Fruit fly (Drosophila melanogaster) whole organism, embryonic: ENCODE data around the gene RpS20.

Experiments
- BEAF-32 ChIP-seq: fragments of 200-800 bp; sonication (Bioruptor generic); optimal IDR thresholded peaks from 3 replicates; lab custom pipeline; 2017; ENCODE audit warnings: missing biosample characterization, missing genetic modification characterization, mild to moderate bottlenecking, moderate library complexity, missing genetic modification reagents
- Bgb ChIP-seq: fragments of 200-800 bp; sonication (Bioruptor generic); IDR thresholded peaks from 2 replicates; pipeline ENCODE4 v1.3.6; 2022; ENCODE audit warnings: missing biosample characterization, missing genetic modification characterization; ENCODE audit not compliant: partially characterized antibody
- CG10209 ChIP-seq: fragments of 200-800 bp; sonication (Bioruptor generic); optimal IDR thresholded peaks from 3 replicates; lab custom pipeline; 2017; ENCODE audit warnings: missing biosample characterization, mild to moderate bottlenecking, missing genetic modification characterization, missing genetic modification reagents
- CG11247 ChIP-seq: fragments of 200-800 bp; sonication (Bioruptor generic); IDR thresholded peaks from 2 replicates; pipeline ENCODE4 v1.3.6; 2022; ENCODE audit warnings: missing biosample characterization, missing genetic modification characterization
- CG12942 ChIP-seq: fragments of 200-800 bp; sonication (Bioruptor generic); optimal IDR thresholded peaks from 3 replicates; lab custom pipeline; 2016; ENCODE audit warnings: missing biosample characterization, missing genetic modification characterization
- CG13287 ChIP-seq: fragments of 200-800 bp; sonication (Bioruptor generic); IDR thresholded peaks from 2 replicates; pipeline ENCODE4 v1.3.6; 2022; ENCODE audit warnings: missing biosample characterization, missing genetic modification characterization; ENCODE audit not compliant: partially characterized antibody
- CG14710 ChIP-seq: fragments of 200-800 bp; sonication (Bioruptor generic); optimal IDR thresholded peaks from 3 replicates; lab custom pipeline; 2019; ENCODE audit warnings: missing biosample characterization, mild to moderate bottlenecking, missing genetic modification characterization, moderate library complexity
- CG15011 ChIP-seq: fragments of 200-800 bp; sonication (Bioruptor generic); optimal IDR thresholded peaks from 3 replicates; lab custom pipeline; 2018; ENCODE audit warnings: missing biosample characterization, mild to moderate bottlenecking, missing genetic modification characterization
- CG17328 ChIP-seq: fragments of 200-800 bp; sonication (Bioruptor generic); IDR thresholded peaks from 2 replicates; pipeline ENCODE4 v1.3.6; 2022; ENCODE audit warnings: missing biosample characterization, missing genetic modification characterization
- CG17829 ChIP-seq: fragments of 200-800 bp; optimal IDR thresholded peaks from 2 replicates; lab custom pipeline; 2019; ENCODE audit warnings: missing biosample characterization, mild to moderate bottlenecking, missing genetic modification characterization, moderate library complexity
- CG17912 ChIP-seq: fragments of 200-800 bp; sonication (Bioruptor generic); optimal IDR thresholded peaks from 2 replicates; lab custom pipeline; 2018; ENCODE audit warnings: missing biosample characterization, mild to moderate bottlenecking, missing genetic modification characterization
- CG1832 ChIP-seq: fragments of 200-800 bp; sonication (Bioruptor generic); optimal IDR thresholded peaks from 2 replicates; lab custom pipeline; 2017; ENCODE audit warnings: missing biosample characterization, mild to moderate bottlenecking, missing genetic modification characterization, inconsistent platforms
- CG3281 ChIP-seq: fragments of 200-800 bp; sonication (Bioruptor generic); optimal IDR thresholded peaks from 3 replicates; lab custom pipeline; 2017; ENCODE audit warnings: missing biosample characterization, mild to moderate bottlenecking, missing genetic modification characterization
- CG4282 ChIP-seq: fragments of 200-800 bp; sonication (Bioruptor generic); optimal IDR thresholded peaks from 2 replicates; lab custom pipeline; 2016; ENCODE audit warnings: missing biosample characterization, missing genetic modification characterization
- CG4404 ChIP-seq: fragments of 200-800 bp; sonication (Bioruptor generic); IDR thresholded peaks from 2 replicates; pipeline ENCODE4 v1.3.6; 2022; ENCODE audit warnings: missing biosample characterization, missing genetic modification characterization
- CG4707 ChIP-seq: fragments of 200-800 bp; sonication (Bioruptor generic); optimal IDR thresholded peaks from 2 replicates; lab custom pipeline; 2018; ENCODE audit warnings: missing biosample characterization, mild to moderate bottlenecking, missing genetic modification characterization, moderate library complexity
- CG5180 ChIP-seq: fragments of 200-800 bp; sonication (Bioruptor generic); optimal IDR thresholded peaks from 3 replicates; lab custom pipeline; 2017; ENCODE audit warnings: missing biosample characterization, missing genetic modification characterization, mild to moderate bottlenecking, moderate library complexity, missing genetic modification reagents
- CG7556 ChIP-seq: fragments of 200-800 bp; sonication (Bioruptor generic); optimal IDR thresholded peaks from 2 replicates; lab custom pipeline; 2017; ENCODE audit warnings: missing biosample characterization, mild to moderate bottlenecking, missing genetic modification characterization
- CG7745 ChIP-seq: fragments of 200-800 bp; sonication (Bioruptor generic); optimal IDR thresholded peaks from 2 replicates; lab custom pipeline; 2018; ENCODE audit warnings: missing biosample characterization, mild to moderate bottlenecking, missing genetic modification characterization, moderate library complexity
- CG7928 ChIP-seq: fragments of 200-800 bp; sonication (Bioruptor generic); optimal IDR thresholded peaks from 2 replicates; lab custom pipeline; 2017; ENCODE audit warnings: missing biosample characterization, mild to moderate bottlenecking, missing genetic modification characterization
- CG9609 ChIP-seq: fragments of 200-800 bp; sonication (Bioruptor generic); optimal IDR thresholded peaks from 3 replicates; lab custom pipeline; 2016; ENCODE audit warnings: missing biosample characterization, missing genetic modification characterization
- Deaf1 ChIP-seq: fragments of 200-800 bp; optimal IDR thresholded peaks from 3 replicates; lab custom pipeline; 2019; ENCODE audit warnings: missing biosample characterization, mild to moderate bottlenecking, missing genetic modification characterization, moderate library complexity
- Fer1 ChIP-seq: fragments of 200-800 bp; sonication (Bioruptor generic); optimal IDR thresholded peaks from 2 replicates; lab custom pipeline; 2017; ENCODE audit warnings: missing biosample characterization, mild to moderate bottlenecking, missing genetic modification characterization
- GATAe ChIP-seq: fragments of 200-800 bp; sonication (Bioruptor generic); conservative IDR thresholded peaks from 2 replicates; pipeline ENCODE4 v1.3.6; 2022; ENCODE audit warnings: missing biosample characterization, missing genetic modification characterization
- Hr3 ChIP-seq: fragments of 200-800 bp; sonication (Bioruptor generic); optimal IDR thresholded peaks from 3 replicates; lab custom pipeline; 2016; ENCODE audit warnings: missing biosample characterization, missing genetic modification characterization
- MESR4 ChIP-seq: fragments of 200-800 bp; sonication (Bioruptor generic); optimal IDR thresholded peaks from 2 replicates; lab custom pipeline; 2018; ENCODE audit warnings: missing biosample characterization, mild to moderate bottlenecking, missing genetic modification characterization, moderate library complexity
- Opbp ChIP-seq: fragments of 200-800 bp; sonication (Bioruptor generic); IDR thresholded peaks from 3 replicates; pipeline ENCODE4 v1.3.6; 2022; ENCODE audit warnings: missing biosample characterization, missing genetic modification characterization; ENCODE audit not compliant: partially characterized antibody
- Poxn ChIP-seq: fragments of 200-800 bp; sonication (Bioruptor generic); IDR thresholded peaks from 2 replicates; pipeline ENCODE4 v1.3.6; 2022; ENCODE audit warnings: missing biosample characterization, missing genetic modification characterization
- Rx ChIP-seq: fragments of 200-800 bp; sonication (Bioruptor generic); IDR thresholded peaks from 2 replicates; pipeline ENCODE4 v1.3.6; 2022; ENCODE audit warnings: missing biosample characterization, missing genetic modification characterization
- Side ChIP-seq: fragments of 200-800 bp; sonication (Bioruptor generic); optimal IDR thresholded peaks from 2 replicates; lab custom pipeline; 2016; ENCODE audit warnings: missing biosample characterization, missing genetic modification characterization
- Sox100B ChIP-seq: fragments of 200-800 bp; sonication (Bioruptor generic); optimal IDR thresholded peaks from 3 replicates; lab custom pipeline; 2018; ENCODE audit warnings: missing biosample characterization, mild to moderate bottlenecking, missing genetic modification characterization
- chm ChIP-seq: fragments of 200-800 bp; sonication (Bioruptor generic); IDR thresholded peaks from 2 replicates; pipeline ENCODE4 v1.3.6; 2022; ENCODE audit warnings: missing biosample characterization, missing genetic modification characterization
- ci ChIP-seq: fragments of 200-800 bp; sonication (Bioruptor generic); IDR thresholded peaks from 3 replicates; pipeline ENCODE4 v1.3.6; 2022; ENCODE audit warnings: missing biosample characterization, missing genetic modification characterization
- crp ChIP-seq, 2 experiments: fragments of 200-800 bp; sonication (Bioruptor generic); optimal IDR thresholded peaks; 2 replicates in 1 of 2; 3 replicates in 1 of 2; lab custom pipeline; 2017; ENCODE audit warnings: missing biosample characterization in 2 of 2, missing genetic modification characterization in 2 of 2, mild to moderate bottlenecking in 1 of 2, moderate library complexity in 1 of 2
- da ChIP-seq: fragments of 200-800 bp; sonication (Bioruptor generic); optimal IDR thresholded peaks from 2 replicates; lab custom pipeline; 2016; ENCODE audit warnings: missing biosample characterization, missing genetic modification characterization
- eve ChIP-seq, 2 experiments: fragments of >200 bp; optimal IDR thresholded peaks; 2 replicates each; lab custom pipeline; 2017; ENCODE audit warnings: missing biosample characterization in 2 of 2, missing genetic modification characterization in 2 of 2
- exex ChIP-seq: fragments of 200-800 bp; sonication (Bioruptor generic); optimal IDR thresholded peaks from 4 replicates; lab custom pipeline; 2018; ENCODE audit warnings: missing biosample characterization, mild to moderate bottlenecking, missing genetic modification characterization, moderate library complexity
- fd3F ChIP-seq: fragments of 200-800 bp; sonication (Bioruptor generic); optimal IDR thresholded peaks from 2 replicates; lab custom pipeline; 2018; ENCODE audit warnings: missing biosample characterization, mild to moderate bottlenecking, missing genetic modification characterization, moderate library complexity
- fu2 ChIP-seq: fragments of 200-800 bp; sonication (Bioruptor generic); optimal IDR thresholded peaks from 2 replicates; lab custom pipeline; 2016; ENCODE audit warnings: missing biosample characterization, missing genetic modification characterization
- gcm2 ChIP-seq: fragments of 200-800 bp; sonication (Bioruptor generic); optimal IDR thresholded peaks from 2 replicates; lab custom pipeline; 2016; ENCODE audit warnings: missing biosample characterization, missing genetic modification characterization
- gsb ChIP-seq: fragments of 200-800 bp; sonication (Bioruptor generic); IDR thresholded peaks from 2 replicates; pipeline ENCODE4 v1.3.6; 2022; ENCODE audit warnings: missing biosample characterization, missing genetic modification characterization
- lab ChIP-seq: fragments of 200-800 bp; sonication (Bioruptor generic); optimal IDR thresholded peaks from 3 replicates; lab custom pipeline; 2017; ENCODE audit warnings: missing biosample characterization, missing genetic modification characterization, mild to moderate bottlenecking, moderate library complexity, missing genetic modification reagents
- mirr ChIP-seq: fragments of 200-800 bp; sonication (Bioruptor generic); optimal IDR thresholded peaks from 3 replicates; lab custom pipeline; 2018; ENCODE audit warnings: missing biosample characterization, mild to moderate bottlenecking, missing genetic modification characterization
- odd ChIP-seq: fragments of 200-800 bp; sonication (Bioruptor generic); optimal IDR thresholded peaks from 2 replicates; lab custom pipeline; 2017; ENCODE audit warnings: missing biosample characterization, mild to moderate bottlenecking, missing genetic modification characterization
- org-1 ChIP-seq: fragments of 200-800 bp; sonication (Bioruptor generic); optimal IDR thresholded peaks from 2 replicates; lab custom pipeline; 2017; ENCODE audit warnings: missing biosample characterization, missing genetic modification characterization
- pros ChIP-seq: fragments of 200-800 bp; sonication (Bioruptor generic); optimal IDR thresholded peaks from 3 replicates; lab custom pipeline; 2019; ENCODE audit warnings: missing biosample characterization, mild to moderate bottlenecking, missing genetic modification characterization, moderate library complexity
- schlank ChIP-seq: fragments of 200-800 bp; sonication (Bioruptor generic); optimal IDR thresholded peaks from 2 replicates; lab custom pipeline; 2018; ENCODE audit warnings: missing biosample characterization, mild to moderate bottlenecking, missing genetic modification characterization
- sima ChIP-seq: fragments of 200-800 bp; sonication (Bioruptor generic); optimal IDR thresholded peaks from 2 replicates; lab custom pipeline; 2016; ENCODE audit warnings: missing biosample characterization, missing genetic modification characterization
- sqz ChIP-seq: fragments of 200-800 bp; sonication (Bioruptor generic); optimal IDR thresholded peaks from 3 replicates; lab custom pipeline; 2018; ENCODE audit warnings: missing biosample characterization, mild to moderate bottlenecking, missing genetic modification characterization
- tio ChIP-seq: fragments of 200-800 bp; sonication (Bioruptor generic); optimal IDR thresholded peaks from 2 replicates; lab custom pipeline; 2017; ENCODE audit warnings: missing biosample characterization, missing genetic modification characterization, inconsistent platforms
- vfl ChIP-seq: fragments of 200-800 bp; sonication (Bioruptor generic); optimal IDR thresholded peaks from 2 replicates; lab custom pipeline; 2016; ENCODE audit warnings: missing biosample characterization, missing genetic modification characterization

Gene RpS20

DNA sequence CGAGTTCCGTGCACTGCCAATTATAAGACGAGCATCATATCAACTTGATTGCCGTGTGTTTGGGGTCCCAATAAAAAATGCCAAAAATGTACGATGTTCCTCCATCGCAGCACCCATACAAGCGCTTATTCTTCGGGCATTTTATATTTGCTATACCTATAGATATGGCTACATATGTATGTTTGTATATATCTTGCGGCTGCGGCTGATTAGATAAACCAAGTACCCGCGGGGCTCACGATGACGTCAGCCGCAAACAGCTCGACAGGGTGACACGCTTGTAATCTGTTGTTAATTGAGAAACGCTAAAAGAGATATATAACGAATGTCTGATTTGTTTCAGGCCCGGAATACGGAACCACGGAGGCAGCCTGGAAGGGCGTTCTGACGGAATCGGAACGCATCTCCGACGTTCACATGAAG is 15.3 kb downstream of the RpS20 start (continued):
- TF ChIP-seq exex = peak; percentile 98
- TF ChIP-seq vfl = no peak
- no peak for TF ChIP-seq schlank
- no peak for TF ChIP-seq fd3F (GFP tag; lab: Kevin White, UChicago)
- TF ChIP-seq lab = peak; percentile 55
- no peak for TF ChIP-seq MESR4 (GFP tag; lab: Kevin White, UChicago)
- TF ChIP-seq Deaf1 (tag; lab: Kevin White, UChicago) = peak; percentile 55
- no peak for TF ChIP-seq da (GFP tag; lab: Kevin White, UChicago)
- TF ChIP-seq Hr3 (GFP tag; lab: Kevin White, UChicago) = no peak
- TF ChIP-seq CG12942 = no peak
- no peak for TF ChIP-seq crp (GFP tag; optimal IDR thresholded peaks at IDR 0.05; lab: Kevin White, UChicago)
- TF ChIP-seq CG4282 = no peak
- no peak for TF ChIP-seq BEAF-32 (GFP tag; lab: Kevin White, UChicago)
- TF ChIP-seq fu2 (GFP tag; lab: Kevin White, UChicago) = no peak
- no peak for TF ChIP-seq odd
- no peak for TF ChIP-seq tio (GFP tag; lab: Kevin White, UChicago)
- TF ChIP-seq gsb (GFP tag; lab: Robert Waterston, UW) = no peak
- peak in 1 of 2 experiments; percentile 2 for TF ChIP-seq eve (GFP tag; optimal IDR thresholded peaks at IDR 0.05; lab: Kevin White, UChicago)
- TF ChIP-seq CG9609 = no peak
- TF ChIP-seq mirr (GFP tag; lab: Kevin White, UChicago) = peak; percentile 92
- TF ChIP-seq CG7745 = no peak
- TF ChIP-seq CG15011 (GFP tag; lab: Kevin White, UChicago) = no peak
- no peak for TF ChIP-seq CG5180
- TF ChIP-seq Sox100B = no peak
- peak; percentile 12 for TF ChIP-seq CG3281 (GFP tag; lab: Kevin White, UChicago)
- TF ChIP-seq Fer1 (GFP tag; lab: Kevin White, UChicago) = no peak
- TF ChIP-seq sqz (GFP tag; lab: Kevin White, UChicago) = no peak
- TF ChIP-seq Poxn (GFP tag; lab: Robert Waterston, UW) = no peak
- TF ChIP-seq GATAe (GFP tag; lab: Robert Waterston, UW) = peak; percentile 78
- TF ChIP-seq CG1832 = no peak
- no peak for TF ChIP-seq Opbp
- TF ChIP-seq CG11247 (GFP tag; lab: Robert Waterston, UW) = no peak
- no peak for TF ChIP-seq CG7928
- no peak for TF ChIP-seq CG13287 (GFP tag; lab: Robert Waterston, UW)
- no peak for TF ChIP-seq Rx (GFP tag; lab: Robert Waterston, UW)
- TF ChIP-seq CG10209 (GFP tag; lab: Kevin White, UChicago) = no peak
- no peak for TF ChIP-seq CG17912
- no peak for TF ChIP-seq CG17328 (GFP tag; lab: Robert Waterston, UW)
- no peak for TF ChIP-seq sima (GFP tag; lab: Kevin White, UChicago)
- no peak for TF ChIP-seq Bgb
- no peak for TF ChIP-seq CG14710 (tag; lab: Kevin White, UChicago)
- no peak for TF ChIP-seq CG4707
- no peak for TF ChIP-seq org-1 (GFP tag; lab: Kevin White, UChicago)
- TF ChIP-seq gcm2 (GFP tag; lab: Kevin White, UChicago) = no peak
- TF ChIP-seq pros (GFP tag; lab: Kevin White, UChicago) = no peak
- 0 out of 3 replicates have a peak, but pooled peaks have one; percentile 30 for TF ChIP-seq ci
- TF ChIP-seq Side (GFP tag; lab: Kevin White, UChicago) = no peak
- TF ChIP-seq chm = no peak
- TF ChIP-seq CG17829 = no peak
- TF ChIP-seq CG4404 (GFP tag; lab: Robert Waterston, UW) = no peak
- no peak for TF ChIP-seq CG7556
